Worm (Caenorhabditis elegans) whole organism, late embryonic: ENCODE measurements around the gene col-102.

Experiments used
- C38D4.7 ChIP-seq: fragments of 200-800 bp; sonication (Bioruptor generic); optimal IDR thresholded peaks from 2 replicates; lab custom pipeline; 2018; ENCODE audit warnings: mild to moderate bottlenecking, missing genetic modification characterization, moderate library complexity, missing compliant biosample characterization
- K09A11.1 ChIP-seq: sonication (generic microtip); optimal IDR thresholded peaks from 2 replicates; lab custom pipeline; 2017; ENCODE audit warnings: antibody characterized with exemption, mild to moderate bottlenecking, missing genetic modification characterization, missing compliant biosample characterization; ENCODE audit not compliant: insufficient read depth
- ama-1 ChIP-seq: fragments of 150-350 bp; optimal IDR thresholded peaks from 2 replicates; lab custom pipeline; 2014
- ceh-14 ChIP-seq: sonication (generic microtip); optimal IDR thresholded peaks from 2 replicates; lab custom pipeline; 2016; ENCODE audit warnings: missing genotype, missing genetic modification characterization, missing compliant biosample characterization
- ceh-18 ChIP-seq: sonication (generic microtip); optimal IDR thresholded peaks from 2 replicates; lab custom pipeline; 2016; ENCODE audit warnings: missing genetic modification characterization, missing compliant biosample characterization
- ceh-2 ChIP-seq: sonication (generic microtip); optimal IDR thresholded peaks from 2 replicates; lab custom pipeline; 2016; ENCODE audit warnings: missing genotype, missing genetic modification characterization, missing compliant biosample characterization
- ceh-45 ChIP-seq: fragments of 200-800 bp; sonication (Bioruptor generic); IDR thresholded peaks from 2 replicates; pipeline ENCODE4 v1.3.6; 2022; ENCODE audit warnings: missing genetic modification reagents, missing genetic modification characterization, missing compliant biosample characterization
- ceh-9 ChIP-seq: sonication (generic microtip); optimal IDR thresholded peaks from 2 replicates; lab custom pipeline; 2016; ENCODE audit warnings: mild to moderate bottlenecking, missing genetic modification characterization, inconsistent platforms, missing compliant biosample characterization
- che-1 ChIP-seq: sonication (generic microtip); optimal IDR thresholded peaks from 2 replicates; lab custom pipeline; 2016; ENCODE audit warnings: mild to moderate bottlenecking, missing genetic modification characterization, missing compliant biosample characterization
- dmd-4 ChIP-seq: sonication (generic microtip); optimal IDR thresholded peaks from 2 replicates; lab custom pipeline; 2016; ENCODE audit warnings: borderline replicate concordance, missing genetic modification characterization, missing compliant biosample characterization
- dve-1 ChIP-seq: sonication (generic microtip); optimal IDR thresholded peaks from 2 replicates; lab custom pipeline; 2017; ENCODE audit warnings: antibody characterized with exemption, mild to moderate bottlenecking, missing genetic modification characterization, missing compliant biosample characterization
- elt-4 ChIP-seq: sonication (generic microtip); optimal IDR thresholded peaks from 2 replicates; lab custom pipeline; 2016; ENCODE audit warnings: missing genetic modification characterization, missing compliant biosample characterization
- eyg-1 ChIP-seq: sonication (generic microtip); optimal IDR thresholded peaks from 2 replicates; lab custom pipeline; 2016; ENCODE audit warnings: missing genotype, missing genetic modification characterization, missing compliant biosample characterization
- fkh-10 ChIP-seq: fragments of 150-350 bp; optimal IDR thresholded peaks from 2 replicates; lab custom pipeline; 2014; ENCODE audit warnings: missing biosample characterization, missing genetic modification reagents, missing genetic modification characterization
- hlh-13 ChIP-seq: fragments of 200-800 bp; sonication (Bioruptor generic); optimal IDR thresholded peaks from 2 replicates; lab custom pipeline; 2018; ENCODE audit warnings: mild to moderate bottlenecking, missing genetic modification characterization, missing compliant biosample characterization
- hlh-6 ChIP-seq: sonication (generic microtip); optimal IDR thresholded peaks from 2 replicates; lab custom pipeline; 2016; ENCODE audit warnings: missing genotype, missing genetic modification characterization, missing compliant biosample characterization
- nfya-1 ChIP-seq: sonication (generic microtip); optimal IDR thresholded peaks from 2 replicates; lab custom pipeline; 2017; ENCODE audit warnings: missing genetic modification characterization, mild to moderate bottlenecking, missing compliant biosample characterization, antibody characterized with exemption, moderate library complexity
- nhr-11 ChIP-seq: fragments of 150-350 bp; optimal IDR thresholded peaks from 2 replicates; lab custom pipeline; 2014; ENCODE audit warnings: missing biosample characterization, missing genetic modification characterization
- nhr-232 ChIP-seq: sonication (generic microtip); optimal IDR thresholded peaks from 2 replicates; lab custom pipeline; 2016; ENCODE audit warnings: missing genetic modification characterization, missing compliant biosample characterization
- npax-4 ChIP-seq: sonication (generic microtip); optimal IDR thresholded peaks from 2 replicates; lab custom pipeline; 2016; ENCODE audit warnings: missing genetic modification characterization, missing compliant biosample characterization
- odd-2 ChIP-seq: sonication (generic microtip); optimal IDR thresholded peaks from 2 replicates; lab custom pipeline; 2017; ENCODE audit warnings: antibody characterized with exemption, mild to moderate bottlenecking, missing genetic modification characterization, missing compliant biosample characterization
- pag-3 ChIP-seq: sonication (generic microtip); optimal IDR thresholded peaks from 2 replicates; lab custom pipeline; 2016; ENCODE audit warnings: missing compliant biosample characterization, missing genetic modification characterization, borderline replicate concordance
- pha-2 ChIP-seq: sonication (generic microtip); optimal IDR thresholded peaks from 2 replicates; lab custom pipeline; 2017; ENCODE audit warnings: mild to moderate bottlenecking, missing genetic modification characterization, missing compliant biosample characterization
- rnt-1 ChIP-seq: sonication (generic microtip); optimal IDR thresholded peaks from 2 replicates; lab custom pipeline; 2016; ENCODE audit warnings: missing genetic modification characterization, missing compliant biosample characterization
- sox-2 ChIP-seq: fragments of 200-800 bp; sonication (Bioruptor generic); IDR thresholded peaks from 2 replicates; pipeline ENCODE4 v1.3.6; 2022; ENCODE audit warnings: missing genetic modification reagents, missing genetic modification characterization, missing compliant biosample characterization
- sox-4 ChIP-seq: sonication (generic microtip); optimal IDR thresholded peaks from 2 replicates; lab custom pipeline; 2017; ENCODE audit warnings: mild to moderate bottlenecking, missing genetic modification characterization, inconsistent platforms, missing compliant biosample characterization
- syd-9 ChIP-seq: sonication (generic microtip); optimal IDR thresholded peaks from 2 replicates; lab custom pipeline; 2016; ENCODE audit warnings: mild to moderate bottlenecking, missing genetic modification characterization, moderate library complexity, missing compliant biosample characterization
- tbx-7 ChIP-seq: sonication (generic microtip); optimal IDR thresholded peaks from 2 replicates; lab custom pipeline; 2016; ENCODE audit warnings: missing genotype, missing genetic modification characterization, missing compliant biosample characterization
- unc-3 ChIP-seq, 2 experiments: fragments of 200-800 bp in 1 of 2; sonication (Bioruptor generic) in 1 of 2; sonication (generic microtip) in 1 of 2; conservative IDR thresholded peaks in 1 of 2; optimal IDR thresholded peaks in 1 of 2; 2 replicates each; pipeline versions ENCODE4 v1.3.6 to Lab custom; 2016 to 2022; ENCODE audit warnings: missing compliant biosample characterization in 2 of 2, missing genetic modification characterization in 2 of 2, missing genetic modification reagents in 1 of 2
- unc-42 ChIP-seq: sonication (generic microtip); optimal IDR thresholded peaks from 2 replicates; lab custom pipeline; 2016; ENCODE audit warnings: missing genotype, missing genetic modification characterization, missing compliant biosample characterization
- unc-55 ChIP-seq: sonication (generic microtip); optimal IDR thresholded peaks from 2 replicates; lab custom pipeline; 2017; ENCODE audit warnings: missing biosample characterization, missing genetic modification reagents, missing genetic modification characterization
- unc-86 ChIP-seq: sonication (generic microtip); optimal IDR thresholded peaks from 2 replicates; lab custom pipeline; 2016; ENCODE audit warnings: missing genetic modification characterization, missing compliant biosample characterization
- ztf-16 ChIP-seq: sonication (generic microtip); optimal IDR thresholded peaks from 2 replicates; lab custom pipeline; 2017; ENCODE audit warnings: missing genetic modification characterization, missing compliant biosample characterization

Gene col-102

ce11 chrIV:627237-627636 lies 23.0 kb downstream of the col-102 start, which contains the start of gene nhr-76:
TSS of gene nhr-76 (plus strand) at chrIV:627537.
- TF ChIP-seq ceh-45 (GFP tag; lab: Robert Waterston, UW) = no peak
- TF ChIP-seq pag-3 (tag; lab: Kevin White, UChicago) = no peak
- no peak for TF ChIP-seq sox-4 (tag; lab: Kevin White, UChicago)
- TF ChIP-seq nhr-232 (tag; lab: Kevin White, UChicago) = no peak
- TF ChIP-seq rnt-1 (tag; lab: Kevin White, UChicago) = no peak
- no peak for TF ChIP-seq ceh-14
- TF ChIP-seq pha-2 = no peak
- TF ChIP-seq, all 69 proteins: peak for 0

- TF ChIP-seq che-1 (tag; lab: Kevin White, UChicago) = no peak
- no peak for TF ChIP-seq C38D4.7 (GFP tag; lab: Kevin White, UChicago)
- TF ChIP-seq, all 69 proteins: peak for 0
These were observed 26.4 kb downstream of the col-102 start for ce11 chrIV:630598-630997.

- no peak for TF ChIP-seq ama-1 (lab: Kevin White, UChicago)
- no peak for TF ChIP-seq elt-4
- no peak for TF ChIP-seq unc-86 (tag; lab: Kevin White, UChicago)
- no peak for TF ChIP-seq nhr-11
- TF ChIP-seq fkh-10 (GFP tag; lab: Kevin White, UChicago) = no peak
- no peak for TF ChIP-seq unc-3 (GFP tag; conservative IDR thresholded peaks at IDR 0.05; lab: Robert Waterston, UW)
- no peak for TF ChIP-seq unc-3 (tag; optimal IDR thresholded peaks at IDR 0.05; lab: Kevin White, UChicago)
- TF ChIP-seq unc-42 (tag; lab: Kevin White, UChicago) = no peak
- TF ChIP-seq ceh-18 (tag; lab: Kevin White, UChicago) = no peak
- no peak for TF ChIP-seq odd-2 (tag; lab: Kevin White, UChicago)
- no peak for TF ChIP-seq syd-9 (tag; lab: Kevin White, UChicago)
- TF ChIP-seq K09A11.1 (tag; lab: Kevin White, UChicago) = no peak
- TF ChIP-seq ztf-16 (tag; lab: Kevin White, UChicago) = no peak
- no peak for TF ChIP-seq npax-4
These were observed 27.6 kb downstream of the col-102 start for ce11 chrIV:631869-632268.

- no peak for TF ChIP-seq hlh-13 (GFP tag; lab: Kevin White, UChicago)
- TF ChIP-seq ceh-14 = no peak
These were observed 29.3 kb downstream of the col-102 start for ce11 chrIV:633565-633964.

- no peak for TF ChIP-seq unc-42 (tag; lab: Kevin White, UChicago)
- TF ChIP-seq npax-4 = no peak
- TF ChIP-seq pha-2 = no peak
- no peak for TF ChIP-seq hlh-6 (tag; lab: Kevin White, UChicago)
- no peak for TF ChIP-seq ceh-9 (tag; lab: Kevin White, UChicago)
- no peak for TF ChIP-seq ceh-14
- TF ChIP-seq eyg-1 (tag; lab: Kevin White, UChicago) = no peak
- no peak for TF ChIP-seq ceh-2 (tag; lab: Kevin White, UChicago)
- no peak for TF ChIP-seq tbx-7 (tag; lab: Kevin White, UChicago)
- no peak for TF ChIP-seq dve-1 (tag; lab: Kevin White, UChicago)
- no peak for TF ChIP-seq unc-3 (GFP tag; conservative IDR thresholded peaks at IDR 0.05; lab: Robert Waterston, UW)
- TF ChIP-seq unc-3 (tag; optimal IDR thresholded peaks at IDR 0.05; lab: Kevin White, UChicago) = no peak
- no peak for TF ChIP-seq sox-2 (GFP tag; lab: Robert Waterston, UW)
- TF ChIP-seq nfya-1 = no peak
- no peak for TF ChIP-seq dmd-4 (tag; lab: Kevin White, UChicago)
- TF ChIP-seq unc-55 (GFP tag; lab: Kevin White, UChicago) = no peak
These were observed 34.9 kb downstream of the col-102 start for ce11 chrIV:639167-639566.
